Worm (Caenorhabditis elegans) whole organism, early embryonic: ENCODE results near the gene aqp-11.

Experiments
- F13C5.2 ChIP-seq: sonication (generic microtip); optimal IDR thresholded peaks from 2 replicates; lab custom pipeline; 2017; ENCODE audit warnings: mild to moderate bottlenecking, missing genetic modification characterization, inconsistent platforms, missing compliant biosample characterization
- aly-1 ChIP-seq: sonication (generic microtip); optimal IDR thresholded peaks from 2 replicates; lab custom pipeline; 2016; ENCODE audit warnings: missing genetic modification characterization, missing compliant biosample characterization
- ama-1 ChIP-seq: fragments of 150-350 bp; optimal IDR thresholded peaks from 2 replicates; lab custom pipeline; 2014
- ceh-13 ChIP-seq: fragments of 200-800 bp; sonication (Bioruptor generic); optimal IDR thresholded peaks from 2 replicates; lab custom pipeline; 2018; ENCODE audit warnings: mild to moderate bottlenecking, missing genetic modification characterization, missing compliant biosample characterization
- ceh-36 ChIP-seq: sonication (generic microtip); optimal IDR thresholded peaks from 2 replicates; lab custom pipeline; 2016; ENCODE audit warnings: missing genetic modification characterization, inconsistent platforms, missing compliant biosample characterization
- ets-7 ChIP-seq: sonication (generic microtip); optimal IDR thresholded peaks from 2 replicates; lab custom pipeline; 2016; ENCODE audit warnings: missing genotype, missing genetic modification characterization, missing compliant biosample characterization
- flt-1 ChIP-seq: fragments of 200-800 bp; sonication (Bioruptor generic); IDR thresholded peaks from 2 replicates; pipeline ENCODE4 v1.3.6; 2022; ENCODE audit warnings: missing genetic modification characterization, missing compliant biosample characterization
- hmbx-1 ChIP-seq: sonication (generic microtip); optimal IDR thresholded peaks from 2 replicates; lab custom pipeline; 2016; ENCODE audit warnings: mild to moderate bottlenecking, missing genetic modification characterization, missing compliant biosample characterization
- hmg-4 ChIP-seq: fragments of 200-800 bp; sonication (Bioruptor generic); optimal IDR thresholded peaks from 2 replicates; lab custom pipeline; 2018; ENCODE audit warnings: mild to moderate bottlenecking, missing genetic modification characterization, missing compliant biosample characterization
- hnd-1 ChIP-seq: sonication (generic microtip); optimal IDR thresholded peaks from 2 replicates; lab custom pipeline; 2016; ENCODE audit warnings: missing genetic modification characterization, missing compliant biosample characterization
- scrt-1 ChIP-seq: fragments of 200-800 bp; sonication (Bioruptor generic); IDR thresholded peaks from 2 replicates; pipeline ENCODE4 v1.3.6; 2022; ENCODE audit warnings: missing genetic modification characterization, missing compliant biosample characterization
- sea-1 ChIP-seq: fragments of 200-800 bp; sonication (Bioruptor generic); conservative IDR thresholded peaks from 2 replicates; pipeline ENCODE4 v1.3.6; 2022; ENCODE audit warnings: missing genetic modification characterization, missing compliant biosample characterization
- tbx-37 ChIP-seq: fragments of 200-800 bp; sonication (Bioruptor generic); conservative IDR thresholded peaks from 2 replicates; pipeline ENCODE4 v1.3.6; 2022; ENCODE audit warnings: missing genetic modification reagents, missing genetic modification characterization, missing compliant biosample characterization
- tra-4 ChIP-seq: sonication (generic microtip); optimal IDR thresholded peaks from 2 replicates; lab custom pipeline; 2017; ENCODE audit warnings: missing genetic modification characterization, missing compliant biosample characterization

ce11 chrIII:13652010-13652409 is 21.1 kb upstream of the aqp-11 start:
- no peak for TF ChIP-seq ama-1 (lab: Kevin White, UChicago)
- TF ChIP-seq ceh-13 (GFP tag; lab: Kevin White, UChicago) = no peak
- TF ChIP-seq flt-1 (GFP tag; lab: Robert Waterston, UW) = no peak
- no peak for TF ChIP-seq hnd-1
- TF ChIP-seq ceh-36 = no peak
- TF ChIP-seq hmbx-1 (tag; lab: Kevin White, UChicago) = no peak
- TF ChIP-seq ets-7 (tag; lab: Kevin White, UChicago) = no peak
- TF ChIP-seq scrt-1 = no peak
- no peak for TF ChIP-seq tbx-37 (GFP tag; lab: Robert Waterston, UW)
- no peak for TF ChIP-seq sea-1 (GFP tag; lab: Robert Waterston, UW)
- no peak for TF ChIP-seq aly-1 (tag; lab: Kevin White, UChicago)
- TF ChIP-seq hmg-4 (GFP tag; lab: Kevin White, UChicago) = no peak
- TF ChIP-seq tra-4 (tag; lab: Kevin White, UChicago) = no peak
- TF ChIP-seq F13C5.2 (tag; lab: Kevin White, UChicago) = no peak
